Worm (Caenorhabditis elegans): ENCODE data around the gene ubc-7.

The ubc-7 gene

DNA sequence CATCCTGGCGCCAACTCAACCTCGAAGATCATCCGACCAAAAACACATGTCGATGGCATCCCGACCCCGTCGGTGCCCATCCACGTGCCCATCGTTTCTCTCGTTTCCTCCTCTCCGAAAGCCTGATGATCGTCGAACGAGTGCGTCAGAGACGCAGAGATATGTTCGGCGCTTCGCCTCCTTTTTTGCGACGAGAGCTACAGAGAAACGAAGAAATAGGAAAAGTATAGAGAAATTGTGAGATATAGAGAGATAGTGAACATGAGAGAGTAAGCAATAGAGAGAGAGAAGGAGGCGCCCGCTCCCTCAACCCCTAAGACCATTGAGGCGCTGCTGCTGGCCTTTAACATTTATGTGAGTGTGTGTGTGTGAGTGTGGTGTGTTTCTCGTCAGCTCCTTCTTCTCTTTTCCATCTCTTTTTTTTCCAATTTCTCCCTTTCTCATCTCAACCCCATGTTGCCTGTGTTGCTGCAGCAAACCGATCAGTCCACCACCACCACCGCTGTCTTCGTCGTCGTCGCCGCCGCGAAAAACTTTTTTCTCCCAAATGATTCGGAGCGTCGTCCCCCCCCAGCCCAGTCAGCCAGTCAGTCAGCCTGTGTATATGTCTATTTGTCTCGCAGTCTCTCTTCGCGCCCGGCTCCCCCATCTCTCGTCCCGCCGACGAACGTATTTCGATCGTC, 11.7 kb downstream of the ubc-7 start, which contains the start of gene hlh-11:
hlh-11 (plus strand) TSS at position 633 of the 683 bp plus-strand sequence.
- TF ChIP-seq T22C8.4 (GFP tag; IDR thresholded peaks at IDR 0.05) (no peak), klf-2 (GFP tag; conservative IDR thresholded peaks at IDR 0.05) (0 out of 2 replicates have a peak, but pooled peaks have one; percentile 47), flt-1 (GFP tag; IDR thresholded peaks at IDR 0.05) (0 out of 2 replicates have a peak, but pooled peaks have one; percentile 8)

ce11 chrIII:9617599-9618262, 13.2 kb downstream of the ubc-7 start:
- TF ChIP-seq tab-1 (GFP tag; IDR thresholded peaks at IDR 0.05) (no peak), T22C8.4 (GFP tag; IDR thresholded peaks at IDR 0.05) (no peak), med-1 (GFP tag; optimal IDR thresholded peaks at IDR 0.05; ENCODE audit: insufficient read depth) (no peak), ztf-23 (GFP tag; IDR thresholded peaks at IDR 0.05) (no peak), ref-1 (GFP tag; conservative IDR thresholded peaks at IDR 0.05) (no peak), cog-1 (tag; optimal IDR thresholded peaks at IDR 0.05) (no peak), ztf-29 (GFP tag; IDR thresholded peaks at IDR 0.05) (no peak), klf-2 (GFP tag; conservative IDR thresholded peaks at IDR 0.05) (no peak)

- TF ChIP-seq ztf-29 (GFP tag; IDR thresholded peaks at IDR 0.05) (no peak), tab-1 (GFP tag; IDR thresholded peaks at IDR 0.05) (no peak), ztf-23 (GFP tag; IDR thresholded peaks at IDR 0.05) (no peak), cog-1 (tag; optimal IDR thresholded peaks at IDR 0.05) (no peak), ref-1 (GFP tag; conservative IDR thresholded peaks at IDR 0.05) (no peak), klf-2 (GFP tag; conservative IDR thresholded peaks at IDR 0.05) (no peak), med-1 (GFP tag; optimal IDR thresholded peaks at IDR 0.05; ENCODE audit: insufficient read depth) (no peak), flt-1 (GFP tag; IDR thresholded peaks at IDR 0.05) (no peak), T22C8.4 (GFP tag; IDR thresholded peaks at IDR 0.05) (no peak)
Measured at ce11 chrIII:9616933-9617332, 14.0 kb downstream of the ubc-7 start.

DNA sequence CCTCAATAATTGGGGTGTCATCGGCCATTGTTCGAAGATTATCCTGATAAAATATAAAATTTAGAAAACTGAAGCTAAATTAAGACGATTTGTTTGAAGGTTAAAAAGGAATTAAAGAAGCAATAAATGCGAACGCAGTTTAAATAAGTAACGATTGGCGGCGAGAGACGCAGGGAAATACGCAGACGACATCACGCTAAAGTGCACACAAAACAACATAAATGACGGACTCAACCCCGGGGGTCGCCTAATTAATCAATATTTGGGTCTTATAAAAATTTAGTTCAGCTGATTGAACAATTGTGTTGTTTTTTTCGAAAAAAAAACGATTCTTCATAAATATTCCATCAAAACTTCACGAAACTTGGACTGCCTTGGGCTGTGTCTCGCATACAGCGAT, 14.5 kb downstream of the ubc-7 start, which contains the start of gene hcp-3:
hcp-3 (minus strand) TSS at position 45 of the 400 bp plus-strand sequence.
- TF ChIP-seq T22C8.4 (GFP tag; IDR thresholded peaks at IDR 0.05) = peak; percentile 85
- TF ChIP-seq ref-1 (GFP tag; conservative IDR thresholded peaks at IDR 0.05) = no peak

DNA sequence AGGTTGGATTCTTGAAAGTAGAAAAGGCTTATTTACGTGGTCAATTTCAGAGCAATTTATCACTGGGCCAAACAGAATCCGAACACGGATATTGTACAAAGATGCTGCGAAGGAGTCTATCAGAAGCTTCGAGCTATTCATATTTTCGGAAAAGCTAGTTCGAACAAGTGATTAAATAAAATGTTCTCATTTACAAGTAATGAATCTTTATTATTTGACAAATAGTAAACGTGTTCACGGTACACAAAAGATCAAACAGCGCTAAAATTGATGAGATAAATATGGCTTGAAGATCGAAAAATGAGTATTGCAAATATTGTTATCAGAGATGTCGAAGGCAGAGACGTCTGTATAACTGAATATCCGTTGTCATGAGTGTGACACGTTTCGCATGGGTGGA, 15.9 kb downstream of the ubc-7 start:
- no peak for TF ChIP-seq klf-2 (GFP tag; conservative IDR thresholded peaks at IDR 0.05)
- TF ChIP-seq tab-1 (GFP tag; IDR thresholded peaks at IDR 0.05) = no peak
- TF ChIP-seq ztf-23 (GFP tag; IDR thresholded peaks at IDR 0.05) = no peak

ce11 chrIII:9614211-9614610, 16.8 kb downstream of the ubc-7 start, which contains the start of the genes pri-1 and F58A4.6:
Gene pri-1, minus strand, starts transcription at chrIII:9614281.
Gene F58A4.6, plus strand, starts transcription at chrIII:9614482.
- TF ChIP-seq med-1 (GFP tag; optimal IDR thresholded peaks at IDR 0.05; ENCODE audit: insufficient read depth) (no peak), ref-1 (GFP tag; conservative IDR thresholded peaks at IDR 0.05) (no peak), T22C8.4 (GFP tag; IDR thresholded peaks at IDR 0.05) (no peak), ztf-29 (GFP tag; IDR thresholded peaks at IDR 0.05) (no peak), cog-1 (tag; optimal IDR thresholded peaks at IDR 0.05) (no peak), tab-1 (GFP tag; IDR thresholded peaks at IDR 0.05) (no peak), flt-1 (GFP tag; IDR thresholded peaks at IDR 0.05) (no peak), ztf-23 (GFP tag; IDR thresholded peaks at IDR 0.05) (no peak), klf-2 (GFP tag; conservative IDR thresholded peaks at IDR 0.05) (no peak)

ce11 chrIII:9612097-9612496, 18.9 kb downstream of the ubc-7 start, which contains the start of gene bbs-4:
Gene bbs-4, minus strand, starts transcription at chrIII:9612197.
- no peak for TF ChIP-seq ref-1 (GFP tag; conservative IDR thresholded peaks at IDR 0.05)
- no peak for TF ChIP-seq tab-1 (GFP tag; IDR thresholded peaks at IDR 0.05)
- TF ChIP-seq klf-2 (GFP tag; conservative IDR thresholded peaks at IDR 0.05) = no peak
- no peak for TF ChIP-seq flt-1 (GFP tag; IDR thresholded peaks at IDR 0.05)
- no peak for TF ChIP-seq ztf-23 (GFP tag; IDR thresholded peaks at IDR 0.05)
- no peak for TF ChIP-seq cog-1 (tag; optimal IDR thresholded peaks at IDR 0.05)
- no peak for TF ChIP-seq T22C8.4 (GFP tag; IDR thresholded peaks at IDR 0.05)
- no peak for TF ChIP-seq med-1 (GFP tag; optimal IDR thresholded peaks at IDR 0.05; ENCODE audit: insufficient read depth)
- no peak for TF ChIP-seq ztf-29 (GFP tag; IDR thresholded peaks at IDR 0.05)

- TF ChIP-seq klf-2 (GFP tag; conservative IDR thresholded peaks at IDR 0.05) = no peak
- no peak for TF ChIP-seq med-1 (GFP tag; optimal IDR thresholded peaks at IDR 0.05; ENCODE audit: insufficient read depth)
- TF ChIP-seq T22C8.4 (GFP tag; IDR thresholded peaks at IDR 0.05) = no peak
- no peak for TF ChIP-seq flt-1 (GFP tag; IDR thresholded peaks at IDR 0.05)
- TF ChIP-seq tab-1 (GFP tag; IDR thresholded peaks at IDR 0.05) = no peak
- no peak for TF ChIP-seq ztf-23 (GFP tag; IDR thresholded peaks at IDR 0.05)
- TF ChIP-seq cog-1 (tag; optimal IDR thresholded peaks at IDR 0.05) = no peak
- no peak for TF ChIP-seq ref-1 (GFP tag; conservative IDR thresholded peaks at IDR 0.05)
- TF ChIP-seq ztf-29 (GFP tag; IDR thresholded peaks at IDR 0.05) = no peak
Measured at ce11 chrIII:9608650-9609049, 22.3 kb downstream of the ubc-7 start, which contains the start of gene clec-161. Gene clec-161, minus strand, starts transcription at chrIII:9608750.

DNA sequence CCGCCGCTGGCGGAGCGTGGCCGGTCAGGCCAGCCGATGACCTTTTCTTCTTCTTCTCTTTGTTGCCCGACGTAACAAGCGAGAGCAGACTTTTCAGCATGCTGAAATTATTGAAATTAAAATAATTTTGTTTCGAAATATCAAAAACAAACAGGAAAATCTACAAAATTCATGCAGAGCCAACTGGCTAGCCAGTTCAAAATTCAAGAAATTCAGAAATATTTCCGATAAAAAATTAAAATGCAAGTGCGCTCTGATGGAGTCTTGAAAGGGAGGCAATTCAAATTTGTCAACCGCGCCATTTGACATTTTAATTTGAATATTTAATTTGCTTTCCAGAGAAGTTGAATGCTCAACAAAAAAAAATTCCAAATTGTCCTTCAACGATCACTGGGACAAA, 30.3 kb downstream of the ubc-7 start, which contains the start of gene F58A4.2:
F58A4.2 (minus strand) TSS at position 101 of the 400 bp plus-strand sequence.
- TF ChIP-seq T22C8.4 (GFP tag; IDR thresholded peaks at IDR 0.05) (no peak), tab-1 (GFP tag; IDR thresholded peaks at IDR 0.05) (no peak), klf-2 (GFP tag; conservative IDR thresholded peaks at IDR 0.05) (no peak), ref-1 (GFP tag; conservative IDR thresholded peaks at IDR 0.05) (no peak), ztf-29 (GFP tag; IDR thresholded peaks at IDR 0.05) (no peak), ztf-23 (GFP tag; IDR thresholded peaks at IDR 0.05) (no peak), flt-1 (GFP tag; IDR thresholded peaks at IDR 0.05) (no peak), med-1 (GFP tag; optimal IDR thresholded peaks at IDR 0.05; ENCODE audit: insufficient read depth) (no peak), cog-1 (tag; optimal IDR thresholded peaks at IDR 0.05) (no peak)

Data from whole organism, midembryonic.